Fruit fly (Drosophila melanogaster) whole organism, adult: Measurements from ENCODE around the gene CG31871.

Source experiments
- CG33017 ChIP-seq: fragments of 200-800 bp; sonication (Bioruptor generic); optimal IDR thresholded peaks from 2 replicates; lab custom pipeline; 2018; ENCODE audit warnings: missing biosample characterization, mild to moderate bottlenecking, missing genetic modification characterization, moderate library complexity
- cnc ChIP-seq, 2 experiments: fragments of >200 bp; optimal IDR thresholded peaks; 2 replicates each; lab custom pipeline; 2017
- pad ChIP-seq: fragments of 200-800 bp; sonication (Bioruptor generic); optimal IDR thresholded peaks from 3 replicates; lab custom pipeline; 2017; ENCODE audit warnings: missing biosample characterization, missing genetic modification characterization, mild to moderate bottlenecking, moderate library complexity, missing genetic modification reagents

DNA sequence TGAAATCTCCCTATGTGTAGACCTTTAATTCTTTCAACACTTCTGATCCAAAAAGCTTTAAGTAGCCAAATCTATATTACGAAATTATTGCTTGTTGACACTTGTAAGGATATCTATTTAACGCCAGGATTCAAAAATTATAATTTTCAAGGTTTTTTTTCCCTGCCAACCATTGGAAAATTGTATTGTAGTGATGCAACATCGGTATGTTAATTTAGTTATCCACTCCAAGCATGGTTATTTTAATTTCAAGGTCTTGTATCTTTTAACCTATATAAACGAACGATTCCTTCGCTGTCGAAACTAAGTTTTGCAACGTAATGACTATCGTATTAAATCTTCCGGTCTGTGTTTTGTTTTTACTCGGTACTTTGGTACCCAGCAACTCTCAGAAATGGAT lies 15.8 kb upstream of the CG31871 start, which contains the start of gene CG17097:
- no peak for TF ChIP-seq CG33017 (tag; lab: Kevin White, UChicago)
- no peak for TF ChIP-seq cnc (optimal IDR thresholded peaks at IDR 0.05; lab: Kevin White, UChicago)
- no peak for TF ChIP-seq pad (GFP tag; lab: Kevin White, UChicago)
